Fruit fly (Drosophila melanogaster) whole organism, prepupa: Measurements from ENCODE around the gene CG7300.

Experiments used
- CG1621 ChIP-seq: fragments of 200-800 bp; sonication (Bioruptor generic); optimal IDR thresholded peaks from 3 replicates; lab custom pipeline; 2018; ENCODE audit warnings: missing biosample characterization, mild to moderate bottlenecking, missing genetic modification characterization
- Met ChIP-seq: fragments of 200-800 bp; sonication (Bioruptor generic); optimal IDR thresholded peaks from 3 replicates; lab custom pipeline; 2016; ENCODE audit warnings: missing biosample characterization, missing genetic modification characterization

DNA sequence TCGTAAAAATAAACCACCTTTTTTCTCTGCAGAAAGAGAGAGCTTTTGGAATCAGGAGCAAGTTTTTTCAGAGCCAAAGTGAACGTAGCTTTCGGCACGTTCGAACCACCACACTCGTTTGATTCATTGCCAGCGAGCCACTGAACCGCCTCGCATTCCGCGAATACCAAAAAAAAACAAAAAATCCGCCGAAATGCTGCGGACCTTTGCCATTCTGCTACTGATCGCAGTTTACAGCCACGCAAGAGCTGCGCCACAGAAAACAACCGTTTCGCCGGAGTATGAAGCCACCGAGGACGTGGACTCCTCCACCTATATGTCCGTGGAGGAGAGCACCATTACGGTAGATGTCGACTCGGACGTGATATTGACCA lies 20.1 kb downstream of the CG7300 start:
- TF ChIP-seq Met (GFP tag; lab: Kevin White, UChicago) = no peak
- TF ChIP-seq CG1621 = no peak
